Worm (Caenorhabditis elegans) whole organism, young adult: ENCODE results near the gene Y68A4B.3.

Source experiments
- B0019.2 ChIP-seq: fragments of 200-800 bp; sonication (Bioruptor generic); conservative IDR thresholded peaks from 2 replicates; pipeline ENCODE4 v1.3.6; 2022; ENCODE audit warnings: missing genetic modification reagents, missing genetic modification characterization, missing compliant biosample characterization
- B0035.1 ChIP-seq: sonication (generic microtip); optimal IDR thresholded peaks from 2 replicates; lab custom pipeline; 2016; ENCODE audit warnings: missing genetic modification characterization, mild to moderate bottlenecking, missing compliant biosample characterization, missing genotype, missing genetic modification reagents
- B0336.3 ChIP-seq: fragments of 200-800 bp; sonication (Bioruptor generic); IDR thresholded peaks from 2 replicates; pipeline ENCODE4 v1.3.6; 2022; ENCODE audit warnings: missing genetic modification characterization, missing compliant biosample characterization
- F33H1.4 ChIP-seq: fragments of 200-800 bp; sonication (Bioruptor generic); IDR thresholded peaks from 2 replicates; pipeline ENCODE4 v1.3.6; 2022; ENCODE audit warnings: missing genetic modification reagents, missing genetic modification characterization, missing compliant biosample characterization
- F49E8.2 ChIP-seq: sonication (generic microtip); optimal IDR thresholded peaks from 3 replicates; lab custom pipeline; 2017; ENCODE audit warnings: missing genetic modification characterization, mild to moderate bottlenecking, missing compliant biosample characterization, antibody characterized with exemption, moderate library complexity; ENCODE audit not compliant: insufficient read depth
- F55B11.4 ChIP-seq: sonication (generic microtip); optimal IDR thresholded peaks from 2 replicates; lab custom pipeline; 2016; ENCODE audit warnings: missing compliant biosample characterization, missing genetic modification characterization, borderline replicate concordance; ENCODE audit not compliant: insufficient read depth
- F57C9.4 ChIP-seq: sonication (generic microtip); optimal IDR thresholded peaks from 2 replicates; lab custom pipeline; 2017; ENCODE audit warnings: mild to moderate bottlenecking, missing genetic modification characterization, missing compliant biosample characterization
- K11D2.4 ChIP-seq: fragments of 200-800 bp; sonication (Bioruptor generic); IDR thresholded peaks from 2 replicates; pipeline ENCODE4 v1.3.6; 2022; ENCODE audit warnings: missing genetic modification reagents, missing genetic modification characterization, missing compliant biosample characterization
- Y95B8A.8 ChIP-seq: fragments of 200-800 bp; sonication (Bioruptor generic); IDR thresholded peaks from 2 replicates; pipeline ENCODE4 v1.3.6; 2022; ENCODE audit warnings: missing genetic modification reagents, missing genetic modification characterization, missing compliant biosample characterization
- athp-1 ChIP-seq: sonication (generic microtip); optimal IDR thresholded peaks from 2 replicates; lab custom pipeline; 2017; ENCODE audit warnings: mild to moderate bottlenecking, missing genetic modification characterization, missing compliant biosample characterization
- attf-3 ChIP-seq: fragments of 200-800 bp; sonication (Bioruptor generic); conservative IDR thresholded peaks from 2 replicates; pipeline ENCODE4 v1.3.6; 2022; ENCODE audit warnings: missing genetic modification reagents, missing genetic modification characterization, missing compliant biosample characterization
- attf-6 ChIP-seq: fragments of 200-800 bp; sonication (Bioruptor generic); IDR thresholded peaks from 2 replicates; pipeline ENCODE4 v1.3.6; 2022; ENCODE audit warnings: missing genetic modification reagents, missing genetic modification characterization, missing compliant biosample characterization
- ccch-3 ChIP-seq: fragments of 200-800 bp; sonication (Bioruptor generic); optimal IDR thresholded peaks from 2 replicates; lab custom pipeline; 2018; ENCODE audit warnings: mild to moderate bottlenecking, missing genetic modification characterization, missing compliant biosample characterization
- ceh-100 ChIP-seq: fragments of 200-800 bp; sonication (Bioruptor generic); IDR thresholded peaks from 2 replicates; pipeline ENCODE4 v1.3.6; 2022; ENCODE audit warnings: missing genetic modification reagents, missing genetic modification characterization, missing compliant biosample characterization
- ceh-58 ChIP-seq: fragments of 200-800 bp; sonication (Bioruptor generic); IDR thresholded peaks from 2 replicates; pipeline ENCODE4 v1.3.6; 2022; ENCODE audit warnings: missing genetic modification characterization, missing compliant biosample characterization
- dpff-1 ChIP-seq: sonication (generic microtip); optimal IDR thresholded peaks from 2 replicates; lab custom pipeline; 2017; ENCODE audit warnings: mild to moderate bottlenecking, missing genetic modification characterization, missing compliant biosample characterization
- dpl-1 ChIP-seq: fragments of 150-350 bp; optimal IDR thresholded peaks from 2 replicates; lab custom pipeline; 2014; ENCODE audit warnings: missing biosample characterization, missing genetic modification reagents, missing genetic modification characterization
- hlh-12 ChIP-seq: sonication (generic microtip); optimal IDR thresholded peaks from 2 replicates; lab custom pipeline; 2016; ENCODE audit warnings: missing genetic modification characterization, missing compliant biosample characterization
- hlh-26 ChIP-seq: fragments of 200-800 bp; sonication (Bioruptor generic); conservative IDR thresholded peaks from 2 replicates; pipeline ENCODE4 v1.3.6; 2022; ENCODE audit warnings: missing genetic modification reagents, missing genetic modification characterization, missing compliant biosample characterization
- hmg-20 ChIP-seq: fragments of 200-800 bp; sonication (Bioruptor generic); IDR thresholded peaks from 2 replicates; pipeline ENCODE4 v1.3.6; 2022; ENCODE audit warnings: missing genetic modification reagents, missing genetic modification characterization, missing compliant biosample characterization
- hsf-1 ChIP-seq: fragments of 200-800 bp; sonication (Bioruptor generic); IDR thresholded peaks from 2 replicates; pipeline ENCODE4 v1.3.6; 2022; ENCODE audit warnings: missing genetic modification reagents, missing genetic modification characterization, missing compliant biosample characterization
- let-607 ChIP-seq, 2 experiments: fragments of 200-800 bp in 1 of 2; sonication (Bioruptor generic) in 1 of 2; sonication (generic microtip) in 1 of 2; optimal IDR thresholded peaks; 2 replicates each; lab custom pipeline; 2016 to 2018; ENCODE audit warnings: mild to moderate bottlenecking in 2 of 2, missing compliant biosample characterization in 2 of 2, missing genetic modification characterization in 2 of 2, moderate library complexity in 2 of 2, missing genotype in 1 of 2
- lin-35 ChIP-seq, 3 experiments: fragments of 150-350 bp in 2 of 3; sonication (generic microtip) in 1 of 3; optimal IDR thresholded peaks; 2 replicates each; lab custom pipeline; 2014 to 2018; ENCODE audit warnings: missing biosample characterization in 3 of 3, missing genetic modification characterization in 3 of 3, missing genetic modification reagents in 3 of 3
- lin-40 ChIP-seq: sonication (generic microtip); optimal IDR thresholded peaks from 2 replicates; lab custom pipeline; 2016; ENCODE audit warnings: missing genetic modification characterization, mild to moderate bottlenecking, missing compliant biosample characterization, missing genotype, missing genetic modification reagents
- madf-6 ChIP-seq: fragments of 200-800 bp; sonication (Bioruptor generic); IDR thresholded peaks from 2 replicates; pipeline ENCODE4 v1.3.6; 2022; ENCODE audit warnings: missing genetic modification reagents, missing genetic modification characterization, missing compliant biosample characterization
- mcd-1 ChIP-seq: fragments of 200-800 bp; sonication (Bioruptor generic); IDR thresholded peaks from 2 replicates; pipeline ENCODE4 v1.3.6; 2022; ENCODE audit warnings: missing genetic modification reagents, missing genetic modification characterization, missing compliant biosample characterization
- nhr-120 ChIP-seq: fragments of 200-800 bp; sonication (Bioruptor generic); IDR thresholded peaks from 2 replicates; pipeline ENCODE4 v1.3.6; 2022; ENCODE audit warnings: missing genetic modification characterization, missing compliant biosample characterization
- pbrm-1 ChIP-seq: fragments of 200-800 bp; sonication (Bioruptor generic); IDR thresholded peaks from 2 replicates; pipeline ENCODE4 v1.3.6; 2022; ENCODE audit warnings: missing genetic modification reagents, missing genetic modification characterization, missing compliant biosample characterization
- rec-8 ChIP-seq, 2 experiments: sonication (generic microtip); optimal IDR thresholded peaks; 2 replicates each; lab custom pipeline; 2016; ENCODE audit warnings: mild to moderate bottlenecking in 2 of 2, missing genetic modification characterization in 2 of 2, missing genetic modification reagents in 2 of 2, missing genotype in 2 of 2, missing biosample characterization in 1 of 2, missing compliant biosample characterization in 1 of 2, moderate library complexity in 1 of 2
- repo-1 ChIP-seq: sonication (generic microtip); optimal IDR thresholded peaks from 2 replicates; lab custom pipeline; 2017; ENCODE audit warnings: mild to moderate bottlenecking, missing genetic modification characterization, missing compliant biosample characterization
- sea-2 ChIP-seq: fragments of 200-800 bp; sonication (Bioruptor generic); IDR thresholded peaks from 2 replicates; pipeline ENCODE4 v1.3.6; 2022; ENCODE audit warnings: missing genetic modification characterization, missing compliant biosample characterization
- snpc-1.1 ChIP-seq: sonication (generic microtip); optimal IDR thresholded peaks from 2 replicates; lab custom pipeline; 2017; ENCODE audit warnings: missing genetic modification characterization, mild to moderate bottlenecking, missing compliant biosample characterization, antibody characterized with exemption, moderate library complexity, missing genotype, missing genetic modification reagents; ENCODE audit not compliant: insufficient read depth
- sptf-2 ChIP-seq: fragments of 200-800 bp; sonication (Bioruptor generic); optimal IDR thresholded peaks from 2 replicates; lab custom pipeline; 2018; ENCODE audit warnings: mild to moderate bottlenecking, missing genetic modification characterization, missing compliant biosample characterization
- tbx-9 ChIP-seq: sonication (generic microtip); optimal IDR thresholded peaks from 2 replicates; lab custom pipeline; 2016; ENCODE audit warnings: borderline replicate concordance, missing genetic modification characterization, inconsistent platforms, missing compliant biosample characterization
- zfh-2 ChIP-seq: fragments of 200-800 bp; sonication (Bioruptor generic); conservative IDR thresholded peaks from 2 replicates; pipeline ENCODE4 v1.3.6; 2022; ENCODE audit warnings: missing genetic modification reagents, missing genetic modification characterization, missing compliant biosample characterization
- zim-3 ChIP-seq: sonication (generic microtip); optimal IDR thresholded peaks from 2 replicates; lab custom pipeline; 2017; ENCODE audit warnings: mild to moderate bottlenecking, missing genetic modification characterization, moderate library complexity, missing compliant biosample characterization
- ztf-25 ChIP-seq: fragments of 200-800 bp; sonication (Bioruptor generic); IDR thresholded peaks from 2 replicates; pipeline ENCODE4 v1.3.6; 2022; ENCODE audit warnings: missing genetic modification reagents, missing genetic modification characterization, missing compliant biosample characterization

Gene Y68A4B.3

ce11 chrV:17232403-17232802 is 10.0 kb downstream of the Y68A4B.3 start:
- TF ChIP-seq Y95B8A.8 (GFP tag; lab: Robert Waterston, UW), result no peak
- TF ChIP-seq B0019.2 (GFP tag; lab: Robert Waterston, UW), result no peak
- no peak for TF ChIP-seq hlh-26 (GFP tag; lab: Robert Waterston, UW)
- TF ChIP-seq hlh-12 (tag; lab: Kevin White, UChicago), result no peak
- TF ChIP-seq ztf-25, result no peak
- TF ChIP-seq ceh-58 (GFP tag; lab: Robert Waterston, UW), result no peak
- TF ChIP-seq F33H1.4 (GFP tag; lab: Robert Waterston, UW), result no peak
- no peak for TF ChIP-seq hmg-20 (GFP tag; lab: Robert Waterston, UW)
- TF ChIP-seq athp-1, result no peak
- TF ChIP-seq sptf-2 (GFP tag; lab: Kevin White, UChicago), result no peak
- TF ChIP-seq ceh-100 (GFP tag; lab: Robert Waterston, UW), result no peak
- no peak for TF ChIP-seq zfh-2
- no peak for TF ChIP-seq ccch-3 (GFP tag; lab: Kevin White, UChicago)
- TF ChIP-seq sea-2 (GFP tag; lab: Robert Waterston, UW), result no peak
- no peak for TF ChIP-seq repo-1
- TF ChIP-seq nhr-120 (GFP tag; lab: Robert Waterston, UW), result no peak
- no peak for TF ChIP-seq lin-40 (tag; lab: Kevin White, UChicago)

DNA sequence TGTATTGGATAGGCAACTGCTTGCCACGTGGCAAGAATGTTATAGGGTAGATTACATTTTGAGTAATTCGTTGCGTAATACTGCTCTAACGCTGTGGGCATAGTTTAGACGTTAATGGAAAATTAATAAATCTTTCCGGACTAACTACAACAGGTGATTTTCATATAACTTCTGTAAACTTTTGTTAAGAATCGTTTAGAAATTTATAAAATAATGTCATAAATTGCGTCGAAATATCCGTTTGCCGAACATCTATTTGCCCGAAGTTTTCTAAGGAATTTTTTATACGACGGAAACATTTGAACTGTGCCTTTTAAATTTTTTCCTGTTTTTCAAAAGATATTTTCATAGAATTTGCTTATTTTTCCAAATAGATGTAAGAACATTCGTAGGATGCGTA is 16.3 kb downstream of the Y68A4B.3 start, which contains the start of gene srh-112:
TSS of gene srh-112 (minus strand) at position 101 of the 400 bp plus-strand sequence.
- TF ChIP-seq attf-6 (GFP tag; lab: Robert Waterston, UW), result no peak
- no peak for TF ChIP-seq mcd-1 (GFP tag; lab: Robert Waterston, UW)
- TF ChIP-seq tbx-9, result no peak
- no peak for TF ChIP-seq lin-35 (GFP tag; optimal IDR thresholded peaks at IDR 0.05; lab: Kevin White, UChicago)

DNA sequence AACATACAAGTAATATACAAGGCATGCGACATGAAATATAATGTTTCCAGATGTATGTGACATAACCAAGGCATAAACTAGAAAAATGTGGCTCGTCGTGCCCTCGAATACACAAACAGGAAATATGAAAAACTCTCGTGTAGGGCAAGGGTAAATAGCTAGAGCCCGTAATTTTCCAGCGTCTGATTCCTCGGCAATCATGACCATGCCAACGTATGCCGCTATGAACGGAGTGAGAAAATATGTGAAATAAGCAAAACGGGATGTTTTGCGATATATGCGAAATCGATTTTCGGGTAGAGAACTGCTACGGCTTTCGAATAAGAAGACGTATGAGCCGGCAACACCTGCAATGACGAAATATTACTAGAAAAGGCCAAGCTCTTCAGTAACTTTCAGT is 17.1 kb downstream of the Y68A4B.3 start, which contains the start of gene scl-25:
TSS of gene scl-25 (plus strand) at position 301 of the 400 bp plus-strand sequence.
- no peak for TF ChIP-seq F55B11.4 (tag; lab: Kevin White, UChicago)

- TF ChIP-seq pbrm-1 (GFP tag; lab: Robert Waterston, UW), result no peak
- TF ChIP-seq F49E8.2, result no peak
- TF ChIP-seq F57C9.4 (tag; lab: Kevin White, UChicago), result no peak
- TF ChIP-seq let-607 (tag; optimal IDR thresholded peaks at IDR 0.05; lab: Kevin White, UChicago), result no peak
- TF ChIP-seq madf-6, result no peak
- no peak for TF ChIP-seq dpff-1
- TF ChIP-seq zim-3 (tag; lab: Kevin White, UChicago), result no peak
- no peak for TF ChIP-seq K11D2.4 (GFP tag; lab: Robert Waterston, UW)
- no peak for TF ChIP-seq hlh-12 (tag; lab: Kevin White, UChicago)
- TF ChIP-seq hsf-1 (GFP tag; lab: Robert Waterston, UW), result no peak
- TF ChIP-seq B0336.3 (GFP tag; lab: Robert Waterston, UW), result no peak
- TF ChIP-seq zfh-2, result no peak
- TF ChIP-seq sea-2 (GFP tag; lab: Robert Waterston, UW), result no peak
- TF ChIP-seq B0035.1 (tag; lab: Kevin White, UChicago), result no peak
- no peak for TF ChIP-seq attf-3
- no peak for TF ChIP-seq dpl-1 (GFP tag; lab: Kevin White, UChicago)
- TF ChIP-seq rec-8 (tag; optimal IDR thresholded peaks at IDR 0.05; lab: Kevin White, UChicago), result no peak
- no peak for TF ChIP-seq snpc-1.1 (tag; lab: Kevin White, UChicago)
These were observed 19.1 kb downstream of the Y68A4B.3 start, which contains the start of gene srh-252 for ce11 chrV:17223305-17223704. Gene srh-252, minus strand, starts transcription at chrV:17223405.
